Worm (Caenorhabditis elegans) whole organism, mixed stage, embryonic: ENCODE measurements around the gene ehbp-1.

Source experiments
- lin-13 ChIP-seq: fragments of 150-350 bp; optimal IDR thresholded peaks from 2 replicates; lab custom pipeline; 2014; ENCODE audit warnings: missing biosample characterization, missing genetic modification characterization
- nhr-28 ChIP-seq: fragments of 150-350 bp; optimal IDR thresholded peaks from 2 replicates; lab custom pipeline; 2014; ENCODE audit warnings: missing biosample characterization, missing genetic modification characterization
- snpc-4 ChIP-seq: fragments of 150-350 bp; optimal IDR thresholded peaks from 2 replicates; lab custom pipeline; 2014; ENCODE audit warnings: missing biosample characterization, missing genetic modification characterization
- sptf-1 ChIP-seq: sonication (generic microtip); optimal IDR thresholded peaks from 2 replicates; lab custom pipeline; 2017; ENCODE audit warnings: mild to moderate bottlenecking, missing genetic modification characterization, moderate library complexity, missing compliant biosample characterization
- unc-39 ChIP-seq: fragments of 150-350 bp; optimal IDR thresholded peaks from 2 replicates; lab custom pipeline; 2014; ENCODE audit warnings: missing biosample characterization, missing genetic modification characterization

DNA sequence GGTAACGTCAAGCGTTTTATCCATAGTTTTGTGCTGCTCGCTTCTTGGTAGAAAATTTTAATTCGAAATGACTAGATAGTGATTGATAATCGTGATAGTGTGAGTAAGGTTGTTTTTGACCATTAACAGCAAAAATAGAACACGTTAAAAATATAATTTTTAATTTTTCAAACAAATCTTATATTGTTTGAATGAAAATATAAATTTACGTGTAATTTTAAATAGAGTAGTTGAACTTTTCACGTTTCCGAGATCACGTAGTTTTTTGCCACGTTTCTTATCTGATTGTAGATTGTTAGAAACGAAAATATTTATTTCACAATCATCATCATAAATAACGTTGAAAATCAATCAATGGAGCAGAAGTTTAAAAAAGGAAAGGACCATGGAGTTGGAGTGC lies 19.0 kb upstream of the ehbp-1 start, which contains the start of the genes C50F4.10 and pfk-1.2:
- TF ChIP-seq unc-39 (tag; lab: Kevin White, UChicago) (no peak), lin-13 (no peak), nhr-28 (tag; lab: Kevin White, UChicago) (no peak), snpc-4 (no peak), sptf-1 (no peak)
